Fruit fly (Drosophila melanogaster): ENCODE measurements around the gene CG5860.

CG5860 gene

DNA sequence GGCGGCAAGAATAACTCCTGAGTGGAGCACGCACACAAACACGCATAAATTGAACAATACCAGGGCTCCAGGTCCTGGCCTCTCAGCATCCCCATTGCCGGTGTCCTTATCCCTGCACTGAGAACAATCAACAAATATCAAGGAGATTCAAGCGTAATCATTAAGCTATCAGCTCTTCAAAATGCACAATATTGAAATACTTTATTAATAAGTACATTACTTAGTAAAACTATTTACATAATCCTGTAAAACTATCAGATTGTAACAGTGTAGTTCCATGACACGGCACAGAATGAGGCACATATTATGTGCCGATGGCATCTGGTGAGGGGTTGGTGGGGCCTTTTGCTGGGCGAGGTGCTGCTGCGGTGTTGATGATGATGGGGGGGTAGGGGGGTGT, 38.3 kb upstream of the CG5860 start (continued):
- TF ChIP-seq CG4820 (GFP tag; optimal IDR thresholded peaks at IDR 0.05), result no peak
- TF ChIP-seq CG13894 (tag; optimal IDR thresholded peaks at IDR 0.05), result peak; percentile 30
- TF ChIP-seq caup (GFP tag; optimal IDR thresholded peaks at IDR 0.05; ENCODE audit: severe bottlenecking), result peak; percentile 26
- TF ChIP-seq emc (GFP tag; optimal IDR thresholded peaks at IDR 0.05), result no peak
- TF ChIP-seq her (GFP tag; optimal IDR thresholded peaks at IDR 0.05), result no peak
- peak; percentile 38 for TF ChIP-seq sens (GFP tag)
- no peak for TF ChIP-seq CG17612 (GFP tag; IDR thresholded peaks at IDR 0.05)
- no peak for TF ChIP-seq CG8944 (GFP tag; optimal IDR thresholded peaks at IDR 0.05)
- no peak for TF ChIP-seq CG11723 (GFP tag; optimal IDR thresholded peaks at IDR 0.05)
- peak; percentile 7 for TF ChIP-seq ATbp (GFP tag; optimal IDR thresholded peaks at IDR 0.05)
- TF ChIP-seq Dek (tag; optimal IDR thresholded peaks at IDR 0.05), result no peak
- no peak for TF ChIP-seq CG14710 (tag; optimal IDR thresholded peaks at IDR 0.05)
- 0 out of 2 replicates have a peak, but pooled peaks have one; percentile 14 for TF ChIP-seq Rx (GFP tag; IDR thresholded peaks at IDR 0.05)
- no peak for TF ChIP-seq zf30C (GFP tag; optimal IDR thresholded peaks at IDR 0.05)
- no peak for TF ChIP-seq Neu2 (GFP tag; optimal IDR thresholded peaks at IDR 0.05; ENCODE audit: borderline replicate concordance)
- no peak for TF ChIP-seq CG17829 (tag; optimal IDR thresholded peaks at IDR 0.05)
- no peak for TF ChIP-seq CG18262 (tag; optimal IDR thresholded peaks at IDR 0.05)
- no peak for TF ChIP-seq gt (GFP tag; IDR thresholded peaks at IDR 0.05)
- TF ChIP-seq CG6765 (GFP tag; optimal IDR thresholded peaks at IDR 0.05), result no peak
- no peak for TF ChIP-seq CG43689 (GFP tag; IDR thresholded peaks at IDR 0.05)
- TF ChIP-seq lab (GFP tag; optimal IDR thresholded peaks at IDR 0.05), result peak; percentile 72
- TF ChIP-seq ewg (GFP tag; optimal IDR thresholded peaks at IDR 0.05), result no peak
- TF ChIP-seq CG30431 (GFP tag; optimal IDR thresholded peaks at IDR 0.05), result no peak
- TF ChIP-seq CG14014 (GFP tag; IDR thresholded peaks at IDR 0.05), result peak; percentile 43; the same call in 1 of the 2 replicates
- no peak for TF ChIP-seq CG6683 (GFP tag; optimal IDR thresholded peaks at IDR 0.05)
- peak; percentile 16 for TF ChIP-seq bcd (GFP tag; optimal IDR thresholded peaks at IDR 0.05)
- TF ChIP-seq kah (GFP tag; optimal IDR thresholded peaks at IDR 0.05), result no peak
- TF ChIP-seq CG34422 (GFP tag; IDR thresholded peaks at IDR 0.05), result no peak
- 0 out of 2 replicates have a peak, but pooled peaks have one; percentile 13 for TF ChIP-seq CG14441 (GFP tag; IDR thresholded peaks at IDR 0.05)
- no peak for TF ChIP-seq Six4 (GFP tag; optimal IDR thresholded peaks at IDR 0.05)
- no peak for TF ChIP-seq CG14667 (GFP tag; IDR thresholded peaks at IDR 0.05)
- TF ChIP-seq CG2875 (GFP tag; optimal IDR thresholded peaks at IDR 0.05), result no peak
- no peak for TF ChIP-seq eyg (GFP tag; optimal IDR thresholded peaks at IDR 0.05)
- no peak for TF ChIP-seq fd3F (GFP tag; optimal IDR thresholded peaks at IDR 0.05)
- TF ChIP-seq CG32772 (GFP tag; IDR thresholded peaks at IDR 0.05), result peak; percentile 17; the same call in 1 of the 2 replicates
- TF ChIP-seq BtbVII (GFP tag; optimal IDR thresholded peaks at IDR 0.05), result no peak
- peak in 1 of 2 experiments; percentile 20 for TF ChIP-seq Hr51 (GFP tag; optimal IDR thresholded peaks at IDR 0.05)
- no peak for TF ChIP-seq Antp (GFP tag; optimal IDR thresholded peaks at IDR 0.05)
- TF ChIP-seq ash1 (GFP tag; optimal IDR thresholded peaks at IDR 0.05), result no peak
- TF ChIP-seq CG6254 (GFP tag; optimal IDR thresholded peaks at IDR 0.05), result no peak
- TF ChIP-seq CG9609 (GFP tag; optimal IDR thresholded peaks at IDR 0.05), result no peak
- no peak for TF ChIP-seq CG10274 (GFP tag; optimal IDR thresholded peaks at IDR 0.05)
- no peak for TF ChIP-seq zfh1 (GFP tag; IDR thresholded peaks at IDR 0.05)
- TF ChIP-seq HLH3B (GFP tag; IDR thresholded peaks at IDR 0.05), result peak; percentile 54; the same call in 1 of the 2 replicates
- TF ChIP-seq CG10654 (GFP tag; optimal IDR thresholded peaks at IDR 0.05), result no peak
- TF ChIP-seq CG17186 (GFP tag; optimal IDR thresholded peaks at IDR 0.05), result no peak
- TF ChIP-seq CkIIα-i1 (GFP tag; IDR thresholded peaks at IDR 0.05), result no peak
- TF ChIP-seq Hsf (GFP tag; optimal IDR thresholded peaks at IDR 0.05), result no peak
- no peak for TF ChIP-seq gcm (GFP tag; optimal IDR thresholded peaks at IDR 0.05)
- TF ChIP-seq Dfd (GFP tag; optimal IDR thresholded peaks at IDR 0.05), result no peak
- no peak for TF ChIP-seq CG9876 (GFP tag; optimal IDR thresholded peaks at IDR 0.05)

Data from whole organism, embryonic.